Worm (Caenorhabditis elegans) whole organism, L3 larva: ENCODE data around the gene wars-1.

Experiments
- R02D3.7 ChIP-seq: fragments of 150-350 bp; optimal IDR thresholded peaks from 2 replicates; lab custom pipeline; 2014; ENCODE audit warnings: missing biosample characterization, missing genetic modification characterization
- aly-2 ChIP-seq: fragments of 150-350 bp; optimal IDR thresholded peaks from 2 replicates; lab custom pipeline; 2014; ENCODE audit warnings: missing biosample characterization, missing genetic modification characterization
- ceh-16 ChIP-seq: sonication (generic microtip); optimal IDR thresholded peaks from 2 replicates; lab custom pipeline; 2017; ENCODE audit warnings: missing biosample characterization, missing genetic modification characterization
- ceh-28 ChIP-seq: fragments of 150-350 bp; optimal IDR thresholded peaks from 2 replicates; lab custom pipeline; 2014; ENCODE audit warnings: missing biosample characterization, missing genetic modification reagents, missing genetic modification characterization
- ceh-82 ChIP-seq: fragments of 150-350 bp; optimal IDR thresholded peaks from 2 replicates; lab custom pipeline; 2014; ENCODE audit warnings: missing biosample characterization, missing genetic modification characterization
- ceh-9 ChIP-seq: sonication (generic microtip); optimal IDR thresholded peaks from 2 replicates; lab custom pipeline; 2018; ENCODE audit warnings: missing biosample characterization, missing genetic modification characterization
- daf-12 ChIP-seq: fragments of 150-350 bp; optimal IDR thresholded peaks from 2 replicates; lab custom pipeline; 2014; ENCODE audit warnings: missing biosample characterization, missing genetic modification reagents, missing genetic modification characterization
- egl-27 ChIP-seq: sonication (generic microtip); optimal IDR thresholded peaks from 4 replicates; lab custom pipeline; 2017; ENCODE audit warnings: missing biosample characterization, missing genetic modification reagents, missing genetic modification characterization
- elt-1 ChIP-seq: fragments of 150-350 bp; optimal IDR thresholded peaks from 2 replicates; lab custom pipeline; 2014; ENCODE audit warnings: missing biosample characterization, missing genetic modification characterization
- elt-2 ChIP-seq: sonication (generic microtip); optimal IDR thresholded peaks from 2 replicates; lab custom pipeline; 2016; ENCODE audit warnings: missing genetic modification reagents, mild to moderate bottlenecking, missing genetic modification characterization, missing compliant biosample characterization
- elt-3 ChIP-seq, 3 experiments: fragments of 150-350 bp in 1 of 3; sonication (generic microtip) in 2 of 3; optimal IDR thresholded peaks; 2 replicates in 2 of 3; 4 replicates in 1 of 3; lab custom pipeline; 2014 to 2017; ENCODE audit warnings: missing biosample characterization in 3 of 3, missing genetic modification characterization in 3 of 3
- fkh-10 ChIP-seq: sonication (generic microtip); optimal IDR thresholded peaks from 2 replicates; lab custom pipeline; 2017; ENCODE audit warnings: missing biosample characterization, missing genetic modification reagents, missing genetic modification characterization
- fos-1 ChIP-seq: fragments of 150-350 bp; optimal IDR thresholded peaks from 2 replicates; lab custom pipeline; 2014; ENCODE audit warnings: missing biosample characterization, missing genetic modification characterization
- jun-1 ChIP-seq: fragments of 150-350 bp; optimal IDR thresholded peaks from 2 replicates; lab custom pipeline; 2014; ENCODE audit warnings: missing biosample characterization, missing genetic modification reagents, missing genetic modification characterization
- lin-15B ChIP-seq: fragments of 150-350 bp; optimal IDR thresholded peaks from 2 replicates; lab custom pipeline; 2014; ENCODE audit warnings: missing biosample characterization, missing genetic modification characterization
- lsy-12 ChIP-seq: sonication (generic microtip); optimal IDR thresholded peaks from 2 replicates; lab custom pipeline; 2016; ENCODE audit warnings: mild to moderate bottlenecking, missing genetic modification characterization, missing compliant biosample characterization
- mdl-1 ChIP-seq: fragments of 150-350 bp; optimal IDR thresholded peaks from 2 replicates; lab custom pipeline; 2014; ENCODE audit warnings: missing biosample characterization, missing genetic modification characterization
- mml-1 ChIP-seq: fragments of 150-350 bp; sonication (generic microtip); optimal IDR thresholded peaks from 3 replicates; lab custom pipeline; 2014; ENCODE audit warnings: missing biosample characterization, missing genetic modification characterization
- nfya-1 ChIP-seq: sonication (generic microtip); optimal IDR thresholded peaks from 2 replicates; lab custom pipeline; 2017; ENCODE audit warnings: missing genetic modification characterization, mild to moderate bottlenecking, missing compliant biosample characterization, antibody characterized with exemption, moderate library complexity; ENCODE audit not compliant: insufficient read depth
- nhr-11 ChIP-seq: fragments of 150-350 bp; optimal IDR thresholded peaks from 2 replicates; lab custom pipeline; 2014; ENCODE audit warnings: missing biosample characterization, missing genetic modification characterization
- nhr-23 ChIP-seq: fragments of 150-350 bp; optimal IDR thresholded peaks from 2 replicates; lab custom pipeline; 2014; ENCODE audit warnings: missing biosample characterization, missing genetic modification reagents, missing genetic modification characterization
- nhr-237 ChIP-seq: fragments of 150-350 bp; optimal IDR thresholded peaks from 2 replicates; lab custom pipeline; 2014; ENCODE audit warnings: missing biosample characterization, missing genetic modification characterization
- nhr-25 ChIP-seq: sonication (generic microtip); optimal IDR thresholded peaks from 2 replicates; lab custom pipeline; 2017; ENCODE audit warnings: missing biosample characterization, missing genetic modification characterization
- nhr-43 ChIP-seq: sonication (generic microtip); optimal IDR thresholded peaks from 2 replicates; lab custom pipeline; 2016; ENCODE audit warnings: mild to moderate bottlenecking, missing genetic modification characterization, missing compliant biosample characterization; ENCODE audit not compliant: poor library complexity, severe bottlenecking
- nhr-76 ChIP-seq: fragments of 150-350 bp; sonication (generic microtip); optimal IDR thresholded peaks from 5 replicates; lab custom pipeline; 2014; ENCODE audit warnings: missing biosample characterization, missing genetic modification characterization
- nhr-77 ChIP-seq: fragments of 150-350 bp; optimal IDR thresholded peaks from 2 replicates; lab custom pipeline; 2014; ENCODE audit warnings: missing biosample characterization, missing genetic modification characterization
- pha-4 ChIP-seq: fragments of 150-350 bp; optimal IDR thresholded peaks from 2 replicates; lab custom pipeline; 2014; ENCODE audit warnings: missing biosample characterization, missing genetic modification reagents, missing genetic modification characterization
- pqm-1 ChIP-seq: fragments of 150-350 bp; optimal IDR thresholded peaks from 2 replicates; lab custom pipeline; 2017; ENCODE audit warnings: missing biosample characterization, missing genetic modification characterization, inconsistent platforms
- sea-2 ChIP-seq: fragments of 150-350 bp; sonication (generic microtip); optimal IDR thresholded peaks from 4 replicates; lab custom pipeline; 2014; ENCODE audit warnings: missing biosample characterization, missing genetic modification reagents, missing genetic modification characterization
- skn-1 ChIP-seq: fragments of 150-350 bp; optimal IDR thresholded peaks from 2 replicates; lab custom pipeline; 2014; ENCODE audit warnings: missing biosample characterization, missing genetic modification characterization
- tbx-2 ChIP-seq: sonication (generic microtip); optimal IDR thresholded peaks from 2 replicates; lab custom pipeline; 2016; ENCODE audit warnings: mild to moderate bottlenecking, missing genetic modification characterization, missing compliant biosample characterization
- zag-1 ChIP-seq: fragments of 150-350 bp; optimal IDR thresholded peaks from 2 replicates; lab custom pipeline; 2014; ENCODE audit warnings: missing biosample characterization, missing genetic modification characterization
- ztf-11 ChIP-seq: fragments of 150-350 bp; optimal IDR thresholded peaks from 2 replicates; lab custom pipeline; 2014; ENCODE audit warnings: missing biosample characterization, missing genetic modification characterization
- ztf-4 ChIP-seq: fragments of 150-350 bp; optimal IDR thresholded peaks from 2 replicates; lab custom pipeline; 2014; ENCODE audit warnings: missing biosample characterization, missing genetic modification characterization

wars-1 gene

ce11 chrV:18859121-18859520 lies at the start of gene wars-1:
Gene wars-1 (minus strand): TSS chrV:18859221.
- no peak for TF ChIP-seq fos-1 (tag; lab: Kevin White, UChicago)
- TF ChIP-seq nhr-23 (tag; lab: Kevin White, UChicago) = no peak
- no peak for TF ChIP-seq skn-1 (tag; lab: Kevin White, UChicago)
- TF ChIP-seq mdl-1 = no peak
- no peak for TF ChIP-seq zag-1
- TF ChIP-seq nfya-1 (tag; lab: Kevin White, UChicago) = no peak
- no peak for TF ChIP-seq lin-15B (tag; lab: Kevin White, UChicago)
- TF ChIP-seq sea-2 (GFP tag; lab: Kevin White, UChicago) = no peak
- no peak for TF ChIP-seq nhr-77
- TF ChIP-seq ceh-82 (tag; lab: Kevin White, UChicago) = no peak
- no peak for TF ChIP-seq nhr-11 (tag; lab: Kevin White, UChicago)
- no peak for TF ChIP-seq elt-1 (tag; lab: Kevin White, UChicago)
- no peak for TF ChIP-seq ceh-16 (tag; lab: Kevin White, UChicago)
- no peak for TF ChIP-seq R02D3.7 (tag; lab: Kevin White, UChicago)

ce11 chrV:18907519-18907918 lies 48.5 kb upstream of the wars-1 start:
- TF ChIP-seq ztf-11 (tag; lab: Kevin White, UChicago) (no peak), pha-4 (tag; lab: Kevin White, UChicago) (no peak), ztf-4 (no peak), nhr-43 (tag; lab: Kevin White, UChicago) (no peak), nhr-25 (tag; lab: Kevin White, UChicago) (peak; percentile 52), fos-1 (tag; lab: Kevin White, UChicago) (no peak), egl-27 (tag; lab: Kevin White, UChicago) (no peak), fkh-10 (GFP tag; lab: Kevin White, UChicago) (no peak), elt-1 (tag; lab: Kevin White, UChicago) (peak; percentile 74), nhr-237 (tag; lab: Kevin White, UChicago) (no peak), nhr-23 (tag; lab: Kevin White, UChicago) (no peak)

ce11 chrV:18903472-18903871 lies 44.5 kb upstream of the wars-1 start, which contains the start of gene mihp-2:
Gene mihp-2 (plus strand): TSS chrV:18903772.
- no peak for TF ChIP-seq nhr-76 (tag; lab: Kevin White, UChicago)
- TF ChIP-seq jun-1 (tag; lab: Kevin White, UChicago) = no peak
- TF ChIP-seq lin-15B (tag; lab: Kevin White, UChicago) = no peak
- no peak for TF ChIP-seq elt-3 (tag; optimal IDR thresholded peaks at IDR 0.05; lab: Kevin White, UChicago)
- no peak for TF ChIP-seq daf-12 (tag; lab: Kevin White, UChicago)
- TF ChIP-seq pqm-1 (tag; lab: Kevin White, UChicago) = no peak
- no peak for TF ChIP-seq elt-2 (tag; lab: Kevin White, UChicago)
- TF ChIP-seq nhr-11 (tag; lab: Kevin White, UChicago) = no peak
- no peak for TF ChIP-seq tbx-2
- no peak for TF ChIP-seq nfya-1 (tag; lab: Kevin White, UChicago)
- TF ChIP-seq ceh-28 (tag; lab: Kevin White, UChicago) = no peak
- TF ChIP-seq elt-1 (tag; lab: Kevin White, UChicago) = no peak

ce11 chrV:18901530-18901929 lies 42.5 kb upstream of the wars-1 start:
- TF ChIP-seq elt-2 (tag; lab: Kevin White, UChicago) (peak; percentile 51), pha-4 (tag; lab: Kevin White, UChicago) (peak; percentile 54), pqm-1 (tag; lab: Kevin White, UChicago) (peak; percentile 42), ceh-28 (tag; lab: Kevin White, UChicago) (peak; percentile 56), nfya-1 (tag; lab: Kevin White, UChicago) (no peak)

- TF ChIP-seq elt-1 (tag; lab: Kevin White, UChicago) (no peak), mdl-1 (no peak), aly-2 (tag; lab: Kevin White, UChicago) (no peak), mml-1 (no peak), nfya-1 (tag; lab: Kevin White, UChicago) (no peak), ceh-9 (no peak), lsy-12 (tag; lab: Kevin White, UChicago) (no peak)
Measured at ce11 chrV:18900437-18900836, 41.4 kb upstream of the wars-1 start, which contains the start of gene nhr-243. Gene nhr-243 (minus strand): TSS chrV:18900537.
